Worm (Caenorhabditis elegans): ENCODE results near the gene mltn-7.

ce11 chrV:388397-388796 lies 18.3 kb downstream of the mltn-7 start, which contains the start of gene ZK6.6:
- TF ChIP-seq mls-2 (tag; optimal IDR thresholded peaks at IDR 0.05) (no peak), elt-3 (tag; optimal IDR thresholded peaks at IDR 0.05) (no peak), pha-4 (tag; optimal IDR thresholded peaks at IDR 0.05) (no peak), mep-1 (tag; optimal IDR thresholded peaks at IDR 0.05) (no peak), ceh-83 (GFP tag; optimal IDR thresholded peaks at IDR 0.05) (no peak), unc-39 (tag; optimal IDR thresholded peaks at IDR 0.05) (no peak), unc-120 (tag; optimal IDR thresholded peaks at IDR 0.05; ENCODE audit: poor library complexity, severe bottlenecking) (no peak), ham-2 (GFP tag; optimal IDR thresholded peaks at IDR 0.05) (no peak), mab-5 (tag; optimal IDR thresholded peaks at IDR 0.05) (no peak), unc-62 (GFP tag; optimal IDR thresholded peaks at IDR 0.05) (no peak), ces-1 (GFP tag; optimal IDR thresholded peaks at IDR 0.05) (no peak), elt-1 (tag; optimal IDR thresholded peaks at IDR 0.05; ENCODE audit: borderline replicate concordance, insufficient read depth) (no peak)
